Fruit fly (Drosophila melanogaster) whole organism, embryonic: ENCODE data around the gene SsRbeta.
A peak's percentile ranks its signal among the peaks of the same experiment; 100 is the strongest.

ENCODE experiments used
- Atf3 ChIP-seq: fragments of 200-800 bp; sonication (Bioruptor generic); optimal IDR thresholded peaks from 3 replicates; lab custom pipeline; 2016; ENCODE audit warnings: missing biosample characterization, missing genetic modification characterization
- Bdp1 ChIP-seq: fragments of 200-800 bp; sonication (Bioruptor generic); optimal IDR thresholded peaks from 3 replicates; lab custom pipeline; 2016; ENCODE audit warnings: missing biosample characterization, missing genetic modification characterization
- C15 ChIP-seq: fragments of 200-800 bp; sonication (Bioruptor generic); IDR thresholded peaks from 3 replicates; pipeline ENCODE4 v1.3.6; 2022; ENCODE audit warnings: missing biosample characterization, missing genetic modification characterization
- CG12942 ChIP-seq: fragments of 200-800 bp; sonication (Bioruptor generic); optimal IDR thresholded peaks from 3 replicates; lab custom pipeline; 2016; ENCODE audit warnings: missing biosample characterization, missing genetic modification characterization
- CG14667 ChIP-seq: fragments of 200-800 bp; sonication (Bioruptor generic); IDR thresholded peaks from 2 replicates; pipeline ENCODE4 v1.3.6; 2022; ENCODE audit warnings: missing biosample characterization, missing genetic modification characterization
- CG1529 ChIP-seq: fragments of 200-800 bp; sonication (Bioruptor generic); optimal IDR thresholded peaks from 3 replicates; lab custom pipeline; 2018; ENCODE audit warnings: missing biosample characterization, missing genetic modification characterization
- CG1603 ChIP-seq: fragments of 200-800 bp; sonication (Bioruptor generic); optimal IDR thresholded peaks from 2 replicates; lab custom pipeline; 2019; ENCODE audit warnings: missing biosample characterization, mild to moderate bottlenecking, missing genetic modification characterization, moderate library complexity
- CG16815 ChIP-seq: fragments of 200-800 bp; sonication (Bioruptor generic); optimal IDR thresholded peaks from 3 replicates; lab custom pipeline; 2017; ENCODE audit warnings: missing biosample characterization, mild to moderate bottlenecking, missing genetic modification characterization
- CG17568 ChIP-seq: fragments of 200-800 bp; sonication (Bioruptor generic); optimal IDR thresholded peaks from 2 replicates; lab custom pipeline; 2018; ENCODE audit warnings: missing biosample characterization, mild to moderate bottlenecking, missing genetic modification characterization, moderate library complexity
- CG17802 ChIP-seq: fragments of 200-800 bp; sonication (Bioruptor generic); optimal IDR thresholded peaks from 2 replicates; lab custom pipeline; 2018; ENCODE audit warnings: missing biosample characterization, mild to moderate bottlenecking, missing genetic modification characterization, moderate library complexity
- CG1792 ChIP-seq: fragments of 200-800 bp; sonication (Bioruptor generic); optimal IDR thresholded peaks from 2 replicates; lab custom pipeline; 2016; ENCODE audit warnings: missing biosample characterization, missing genetic modification characterization
- CG18011 ChIP-seq: fragments of 200-800 bp; sonication (Bioruptor generic); optimal IDR thresholded peaks from 2 replicates; lab custom pipeline; 2017; ENCODE audit warnings: missing biosample characterization, missing genetic modification characterization, mild to moderate bottlenecking, moderate library complexity, missing genotype
- CG18262 ChIP-seq: fragments of 200-800 bp; optimal IDR thresholded peaks from 3 replicates; lab custom pipeline; 2019; ENCODE audit warnings: missing biosample characterization, mild to moderate bottlenecking, missing genetic modification characterization, moderate library complexity
- CG18599 ChIP-seq: fragments of 200-800 bp; sonication (Bioruptor generic); optimal IDR thresholded peaks from 3 replicates; lab custom pipeline; 2017; ENCODE audit warnings: missing biosample characterization, missing genetic modification characterization, mild to moderate bottlenecking, moderate library complexity, missing genetic modification reagents
- CG31388 ChIP-seq: fragments of 200-800 bp; sonication (Bioruptor generic); optimal IDR thresholded peaks from 2 replicates; lab custom pipeline; 2016; ENCODE audit warnings: missing biosample characterization, missing genetic modification characterization
- CG3995 ChIP-seq: fragments of 200-800 bp; sonication (Bioruptor generic); optimal IDR thresholded peaks from 3 replicates; lab custom pipeline; 2016; ENCODE audit warnings: missing biosample characterization, missing genetic modification characterization
- CG42726 ChIP-seq: fragments of 200-800 bp; sonication (Bioruptor generic); IDR thresholded peaks from 2 replicates; pipeline ENCODE4 v1.3.6; 2022; ENCODE audit warnings: missing biosample characterization, missing genetic modification characterization; ENCODE audit not compliant: partially characterized antibody
- CG7372 ChIP-seq: fragments of 200-800 bp; sonication (Bioruptor generic); IDR thresholded peaks from 2 replicates; pipeline ENCODE4 v1.3.6; 2022; ENCODE audit warnings: missing biosample characterization, missing genetic modification characterization
- CG8388 ChIP-seq: fragments of 200-800 bp; sonication (Bioruptor generic); optimal IDR thresholded peaks from 2 replicates; lab custom pipeline; 2019; ENCODE audit warnings: missing biosample characterization, mild to moderate bottlenecking, missing genetic modification characterization, moderate library complexity
- CG9797 ChIP-seq: fragments of 200-800 bp; sonication (Bioruptor generic); optimal IDR thresholded peaks from 3 replicates; lab custom pipeline; 2018; ENCODE audit warnings: missing biosample characterization, mild to moderate bottlenecking, missing genetic modification characterization
- CHES-1-like ChIP-seq: fragments of 200-800 bp; sonication (Bioruptor generic); optimal IDR thresholded peaks from 2 replicates; lab custom pipeline; 2016; ENCODE audit warnings: missing biosample characterization, missing genetic modification characterization
- CTCF ChIP-seq: fragments of 200-800 bp; sonication (Bioruptor generic); optimal IDR thresholded peaks from 2 replicates; lab custom pipeline; 2017; ENCODE audit warnings: missing biosample characterization, mild to moderate bottlenecking, missing genetic modification characterization, moderate library complexity
- Dad ChIP-seq: fragments of 200-800 bp; sonication (Bioruptor generic); optimal IDR thresholded peaks from 3 replicates; lab custom pipeline; 2016; ENCODE audit warnings: missing biosample characterization, missing genetic modification characterization
- Ets97D ChIP-seq: fragments of 200-800 bp; sonication (Bioruptor generic); optimal IDR thresholded peaks from 3 replicates; lab custom pipeline; 2016; ENCODE audit warnings: missing biosample characterization, missing genetic modification characterization
- Fer3 ChIP-seq: fragments of 200-800 bp; sonication (Bioruptor generic); optimal IDR thresholded peaks from 2 replicates; lab custom pipeline; 2018; ENCODE audit warnings: missing biosample characterization, mild to moderate bottlenecking, missing genetic modification characterization, moderate library complexity
- HmgD ChIP-seq: fragments of 200-800 bp; sonication (Bioruptor generic); optimal IDR thresholded peaks from 3 replicates; lab custom pipeline; 2016; ENCODE audit warnings: missing biosample characterization, missing genetic modification characterization
- HmgZ ChIP-seq: fragments of 200-800 bp; sonication (Bioruptor generic); optimal IDR thresholded peaks from 2 replicates; lab custom pipeline; 2018; ENCODE audit warnings: missing biosample characterization, mild to moderate bottlenecking, missing genetic modification characterization
- Kr ChIP-seq: fragments of 200-800 bp; sonication (Bioruptor generic); optimal IDR thresholded peaks from 2 replicates; lab custom pipeline; 2017; ENCODE audit warnings: missing biosample characterization, mild to moderate bottlenecking, missing genetic modification characterization
- Max ChIP-seq: fragments of 200-800 bp; sonication (Bioruptor generic); optimal IDR thresholded peaks from 2 replicates; lab custom pipeline; 2016; ENCODE audit warnings: missing biosample characterization, mild to moderate bottlenecking, missing genetic modification characterization
- Med ChIP-seq: fragments of 200-800 bp; sonication (Bioruptor generic); peaks from one replicate; lab custom pipeline; 2016; ENCODE audit warnings: missing biosample characterization, missing genetic modification characterization, mild to moderate bottlenecking, inconsistent platforms, moderate library complexity
- Neu2 ChIP-seq: fragments of 200-800 bp; sonication (Bioruptor generic); optimal IDR thresholded peaks from 3 replicates; lab custom pipeline; 2016; ENCODE audit warnings: missing biosample characterization, missing genetic modification characterization, borderline replicate concordance
- Six4 ChIP-seq: fragments of 200-800 bp; sonication (Bioruptor generic); optimal IDR thresholded peaks from 2 replicates; lab custom pipeline; 2016; ENCODE audit warnings: missing biosample characterization, missing genetic modification characterization
- al ChIP-seq: fragments of 200-800 bp; sonication (Bioruptor generic); IDR thresholded peaks from 2 replicates; pipeline ENCODE4 v1.3.6; 2022; ENCODE audit warnings: missing biosample characterization, missing genetic modification characterization
- ap ChIP-seq: fragments of 200-800 bp; sonication (Bioruptor generic); IDR thresholded peaks from 2 replicates; pipeline ENCODE4 v1.3.6; 2022; ENCODE audit warnings: missing biosample characterization, missing genetic modification characterization
- az2 ChIP-seq: fragments of 200-800 bp; sonication (Bioruptor generic); optimal IDR thresholded peaks from 3 replicates; lab custom pipeline; 2016; ENCODE audit warnings: missing biosample characterization, missing genetic modification characterization
- bcd ChIP-seq: fragments of 200-800 bp; sonication (Bioruptor generic); optimal IDR thresholded peaks from 2 replicates; lab custom pipeline; 2017; ENCODE audit warnings: missing biosample characterization, mild to moderate bottlenecking, missing genetic modification characterization
- chif ChIP-seq, 2 experiments: fragments of 200-800 bp; sonication (Bioruptor generic); optimal IDR thresholded peaks; 3 replicates each; lab custom pipeline; 2016; ENCODE audit warnings: missing biosample characterization in 2 of 2, missing genetic modification characterization in 2 of 2
- cwo ChIP-seq: fragments of 200-800 bp; sonication (Bioruptor generic); optimal IDR thresholded peaks from 3 replicates; lab custom pipeline; 2017; ENCODE audit warnings: missing biosample characterization, missing genetic modification characterization, mild to moderate bottlenecking, moderate library complexity, missing genetic modification reagents
- gce ChIP-seq: fragments of 200-800 bp; sonication (Bioruptor generic); IDR thresholded peaks from 3 replicates; pipeline ENCODE4 v1.3.6; 2022; ENCODE audit warnings: missing biosample characterization, missing genetic modification characterization
- gcm ChIP-seq: fragments of 200-800 bp; sonication (Bioruptor generic); optimal IDR thresholded peaks from 2 replicates; lab custom pipeline; 2019; ENCODE audit warnings: missing biosample characterization, mild to moderate bottlenecking, missing genetic modification characterization, moderate library complexity
- hb ChIP-seq: fragments of 200-800 bp; sonication (Bioruptor generic); IDR thresholded peaks from 3 replicates; pipeline ENCODE4 v1.3.6; 2022; ENCODE audit warnings: missing biosample characterization, missing genetic modification characterization; ENCODE audit not compliant: partially characterized antibody
- insv ChIP-seq, 2 experiments: fragments of 200-800 bp; sonication (Bioruptor generic); optimal IDR thresholded peaks; 3 replicates each; lab custom pipeline; 2016 to 2018; ENCODE audit warnings: missing biosample characterization in 2 of 2, missing genetic modification characterization in 2 of 2
- inv ChIP-seq: fragments of 200-800 bp; sonication (Bioruptor generic); IDR thresholded peaks from 2 replicates; pipeline ENCODE4 v1.3.6; 2022; ENCODE audit warnings: missing biosample characterization, missing genetic modification characterization; ENCODE audit not compliant: partially characterized antibody
- kni ChIP-seq: fragments of 200-800 bp; sonication (Bioruptor generic); optimal IDR thresholded peaks from 3 replicates; lab custom pipeline; 2017; ENCODE audit warnings: mild to moderate bottlenecking, missing biosample characterization, missing genetic modification reagents, missing genetic modification characterization
- mam ChIP-seq: fragments of 200-800 bp; sonication (Bioruptor generic); optimal IDR thresholded peaks from 3 replicates; lab custom pipeline; 2016; ENCODE audit warnings: missing biosample characterization, missing genetic modification characterization
- row ChIP-seq: fragments of 200-800 bp; sonication (Bioruptor generic); IDR thresholded peaks from 3 replicates; pipeline ENCODE4 v1.3.6; 2022; ENCODE audit warnings: missing biosample characterization, missing genetic modification characterization
- sens-2 ChIP-seq: fragments of 200-800 bp; sonication (Bioruptor generic); IDR thresholded peaks from 2 replicates; pipeline ENCODE4 v1.3.6; 2022; ENCODE audit warnings: missing biosample characterization, missing genetic modification characterization
- sim ChIP-seq: fragments of 200-800 bp; sonication (Bioruptor generic); IDR thresholded peaks from 2 replicates; pipeline ENCODE4 v1.3.6; 2022; ENCODE audit warnings: missing biosample characterization, missing genetic modification characterization
- ssp ChIP-seq: fragments of 200-800 bp; sonication (Bioruptor generic); IDR thresholded peaks from 2 replicates; pipeline ENCODE4 v1.3.6; 2022; ENCODE audit warnings: missing biosample characterization, missing genetic modification characterization
- trh ChIP-seq: fragments of 200-800 bp; sonication (Bioruptor generic); optimal IDR thresholded peaks from 2 replicates; lab custom pipeline; 2016; ENCODE audit warnings: missing biosample characterization, missing genetic modification characterization
- zen ChIP-seq: fragments of 200-800 bp; sonication (Bioruptor generic); optimal IDR thresholded peaks from 3 replicates; lab custom pipeline; 2018; ENCODE audit warnings: missing biosample characterization, mild to moderate bottlenecking, missing genetic modification characterization, moderate library complexity

SsRbeta gene

dm6 chr3L:16112069-16112820, 17.2 kb upstream of the SsRbeta start, which contains the start of gene Zn72D (continued):
- TF ChIP-seq row (GFP tag; lab: Robert Waterston, UW) = peak; percentile 28; the same call in 1 of the 3 replicates
- TF ChIP-seq CG14667 (GFP tag; lab: Robert Waterston, UW) = no peak
- no peak for TF ChIP-seq Dad (GFP tag; lab: Kevin White, UChicago)
- no peak for TF ChIP-seq inv (GFP tag; lab: Robert Waterston, UW)
- no peak for TF ChIP-seq insv (GFP tag; optimal IDR thresholded peaks at IDR 0.05; lab: Kevin White, UChicago)
- TF ChIP-seq CG12942 (GFP tag; lab: Kevin White, UChicago) = no peak
- TF ChIP-seq az2 (GFP tag; lab: Kevin White, UChicago) = no peak
- TF ChIP-seq gce (GFP tag; lab: Robert Waterston, UW) = no peak
- TF ChIP-seq HmgZ (tag; lab: Kevin White, UChicago) = no peak
- TF ChIP-seq al = no peak
- TF ChIP-seq Six4 (GFP tag; lab: Kevin White, UChicago) = no peak
- no peak for TF ChIP-seq hb (GFP tag; lab: Robert Waterston, UW)
- TF ChIP-seq ap (GFP tag; lab: Robert Waterston, UW) = no peak
- TF ChIP-seq sens-2 = no peak
- TF ChIP-seq Atf3 (GFP tag; lab: Kevin White, UChicago) = no peak
- no peak for TF ChIP-seq C15 (GFP tag; lab: Robert Waterston, UW)
- no peak for TF ChIP-seq CG7372
- no peak for TF ChIP-seq Bdp1 (GFP tag; lab: Kevin White, UChicago)
- TF ChIP-seq Ets97D (GFP tag; lab: Kevin White, UChicago) = peak; percentile 21
- TF ChIP-seq Fer3 = no peak
- TF ChIP-seq HmgD (GFP tag; lab: Kevin White, UChicago) = no peak
- TF ChIP-seq CG16815 (GFP tag; lab: Kevin White, UChicago) = no peak
- TF ChIP-seq CG18599 = no peak
- no peak for TF ChIP-seq zen
- TF ChIP-seq Kr = no peak
- no peak for TF ChIP-seq kni (GFP tag; lab: Kevin White, UChicago)
- TF ChIP-seq chif (GFP tag; optimal IDR thresholded peaks at IDR 0.05; lab: Kevin White, UChicago) = no peak
- TF ChIP-seq CHES-1-like (GFP tag; lab: Kevin White, UChicago) = no peak
- TF ChIP-seq CG42726 (GFP tag; lab: Robert Waterston, UW) = no peak
- no peak for TF ChIP-seq CG17802 (tag; lab: Kevin White, UChicago)
- no peak for TF ChIP-seq CG31388
- no peak for TF ChIP-seq CG1792 (GFP tag; lab: Kevin White, UChicago)
- no peak for TF ChIP-seq gcm (GFP tag; lab: Kevin White, UChicago)
- no peak for TF ChIP-seq CG17568
- TF ChIP-seq CTCF (GFP tag; lab: Kevin White, UChicago) = no peak

dm6 chr3L:16113003-16113606, 16.3 kb upstream of the SsRbeta start, which contains the start of gene Taf4:
TSS of gene Taf4 (plus strand) at chr3L:16113212.
- TF ChIP-seq CG8388 (GFP tag; lab: Kevin White, UChicago) = no peak
- no peak for TF ChIP-seq Dad (GFP tag; lab: Kevin White, UChicago)
- TF ChIP-seq ssp = peak; percentile 57; the same call in 1 of the 2 replicates
- TF ChIP-seq Med = no peak
- TF ChIP-seq Max (GFP tag; lab: Kevin White, UChicago) = no peak
- peak; percentile 95 for TF ChIP-seq CG3995 (GFP tag; lab: Kevin White, UChicago)
- TF ChIP-seq CG18262 (tag; lab: Kevin White, UChicago) = no peak
- TF ChIP-seq mam (GFP tag; lab: Kevin White, UChicago) = no peak
- TF ChIP-seq bcd (GFP tag; lab: Kevin White, UChicago) = no peak
- no peak for TF ChIP-seq CG18011 (GFP tag; lab: Kevin White, UChicago)
- TF ChIP-seq CG1529 (GFP tag; lab: Kevin White, UChicago) = peak; percentile 31
- no peak for TF ChIP-seq cwo (GFP tag; lab: Kevin White, UChicago)
- TF ChIP-seq CG9797 (GFP tag; lab: Kevin White, UChicago) = peak; percentile 43
- peak; percentile 33 for TF ChIP-seq CG1603
- no peak for TF ChIP-seq trh (GFP tag; lab: Kevin White, UChicago)
- peak; percentile 47 for TF ChIP-seq Neu2 (GFP tag; lab: Kevin White, UChicago)
- TF ChIP-seq sim (GFP tag; lab: Robert Waterston, UW) = no peak
- no peak for TF ChIP-seq CG31388
